Fruit fly (Drosophila melanogaster): ENCODE measurements around the gene sphinx2.

sphinx2 gene

dm6 chr3L:7423517-7423916 lies 17.0 kb downstream of the sphinx2 start, which contains the start of gene CG42458 (continued):
- TF ChIP-seq Hey (tag; optimal IDR thresholded peaks at IDR 0.05) (no peak), CG14441 (GFP tag; IDR thresholded peaks at IDR 0.05) (no peak), Bteb2 (GFP tag; optimal IDR thresholded peaks at IDR 0.05) (no peak), CG8290 (GFP tag; optimal IDR thresholded peaks at IDR 0.05) (no peak), CG8290 (tag; optimal IDR thresholded peaks at IDR 0.05) (peak in 1 of 2 experiments; percentile 29), Mrtf (GFP tag; IDR thresholded peaks at IDR 0.05) (no peak), fd3F (GFP tag; optimal IDR thresholded peaks at IDR 0.05) (no peak), CG12391 (tag; optimal IDR thresholded peaks at IDR 0.05) (no peak), disco-r (GFP tag; optimal IDR thresholded peaks at IDR 0.05) (no peak), jigr1 (GFP tag; IDR thresholded peaks at IDR 0.05) (no peak), bsh (GFP tag; optimal IDR thresholded peaks at IDR 0.05) (no peak), Ets65A (GFP tag) (no peak), CG30020 (tag; optimal IDR thresholded peaks at IDR 0.05) (no peak), NK7.1 (GFP tag; optimal IDR thresholded peaks at IDR 0.05) (no peak), NfI (GFP tag; optimal IDR thresholded peaks at IDR 0.05) (no peak), CG4424 (GFP tag; optimal IDR thresholded peaks at IDR 0.05) (no peak), psq (GFP tag; optimal IDR thresholded peaks at IDR 0.05) (no peak), Ptx1 (GFP tag; IDR thresholded peaks at IDR 0.05) (no peak), D19B (GFP tag; optimal IDR thresholded peaks at IDR 0.05) (no peak), CG12104 (GFP tag; optimal IDR thresholded peaks at IDR 0.05) (no peak), cato (GFP tag; optimal IDR thresholded peaks at IDR 0.05; ENCODE audit: borderline replicate concordance) (no peak), Aef1 (GFP tag; IDR thresholded peaks at IDR 0.05) (no peak), CG18599 (GFP tag; optimal IDR thresholded peaks at IDR 0.05) (peak; percentile 34), CG15011 (GFP tag; optimal IDR thresholded peaks at IDR 0.05) (no peak), MESR4 (GFP tag; optimal IDR thresholded peaks at IDR 0.05) (no peak), CG6175 (GFP tag; IDR thresholded peaks at IDR 0.05) (no peak), CG15073 (GFP tag; optimal IDR thresholded peaks at IDR 0.05) (no peak), mirr (GFP tag; optimal IDR thresholded peaks at IDR 0.05) (no peak), CG31365 (tag; optimal IDR thresholded peaks at IDR 0.05) (no peak), sug (tag; optimal IDR thresholded peaks at IDR 0.05) (no peak), CG31388 (GFP tag; optimal IDR thresholded peaks at IDR 0.05) (no peak), Jarid2 (GFP tag; optimal IDR thresholded peaks at IDR 0.05) (peak; percentile 63), CG11696 (GFP tag; IDR thresholded peaks at IDR 0.05) (no peak), CG10209 (GFP tag; optimal IDR thresholded peaks at IDR 0.05) (no peak), Rfx (GFP tag; IDR thresholded peaks at IDR 0.05) (peak; percentile 46), CG12769 (tag; optimal IDR thresholded peaks at IDR 0.05) (peak; percentile 35), sqz (GFP tag; optimal IDR thresholded peaks at IDR 0.05) (peak; percentile 54), slbo (GFP tag; IDR thresholded peaks at IDR 0.05) (no peak), CG12071 (GFP tag; optimal IDR thresholded peaks at IDR 0.05) (peak; percentile 1), en (GFP tag; optimal IDR thresholded peaks at IDR 0.05) (no peak), Dfd (GFP tag; optimal IDR thresholded peaks at IDR 0.05) (no peak), H15 (GFP tag; IDR thresholded peaks at IDR 0.05) (no peak), CG6683 (GFP tag; optimal IDR thresholded peaks at IDR 0.05) (no peak), dimm (GFP tag; IDR thresholded peaks at IDR 0.05) (no peak), CG9609 (GFP tag; optimal IDR thresholded peaks at IDR 0.05) (no peak), mld (GFP tag; IDR thresholded peaks at IDR 0.05; ENCODE audit: partially characterized antibody) (no peak), CG11456 (GFP tag; IDR thresholded peaks at IDR 0.05) (no peak), ci (GFP tag; IDR thresholded peaks at IDR 0.05) (no peak), CG16813 (GFP tag; IDR thresholded peaks at IDR 0.05; ENCODE audit: partially characterized antibody) (no peak), org-1 (GFP tag; optimal IDR thresholded peaks at IDR 0.05) (no peak), gce (GFP tag; IDR thresholded peaks at IDR 0.05) (no peak), amos (GFP tag; IDR thresholded peaks at IDR 0.05; ENCODE audit: partially characterized antibody) (peak; percentile 16; the same call in 1 of the 2 replicates), bowl (GFP tag; IDR thresholded peaks at IDR 0.05) (no peak)
